Worm (Caenorhabditis elegans) whole organism, L4/young adult: ENCODE data around the gene T07A9.12.
A peak's percentile ranks its signal among the peaks of the same experiment; 100 is the strongest.

Source experiments
- W03F9.2 ChIP-seq: fragments of 150-350 bp; optimal IDR thresholded peaks from 2 replicates; lab custom pipeline; 2014; ENCODE audit warnings: missing biosample characterization, missing genetic modification characterization
- dao-5 ChIP-seq: sonication (generic microtip); optimal IDR thresholded peaks from 2 replicates; lab custom pipeline; 2016; ENCODE audit warnings: missing genotype, missing genetic modification characterization, moderate library complexity, missing compliant biosample characterization
- him-1 ChIP-seq: sonication (generic microtip); optimal IDR thresholded peaks from 2 replicates; lab custom pipeline; 2016; ENCODE audit warnings: missing genotype, missing genetic modification reagents, missing genetic modification characterization, missing compliant biosample characterization

DNA sequence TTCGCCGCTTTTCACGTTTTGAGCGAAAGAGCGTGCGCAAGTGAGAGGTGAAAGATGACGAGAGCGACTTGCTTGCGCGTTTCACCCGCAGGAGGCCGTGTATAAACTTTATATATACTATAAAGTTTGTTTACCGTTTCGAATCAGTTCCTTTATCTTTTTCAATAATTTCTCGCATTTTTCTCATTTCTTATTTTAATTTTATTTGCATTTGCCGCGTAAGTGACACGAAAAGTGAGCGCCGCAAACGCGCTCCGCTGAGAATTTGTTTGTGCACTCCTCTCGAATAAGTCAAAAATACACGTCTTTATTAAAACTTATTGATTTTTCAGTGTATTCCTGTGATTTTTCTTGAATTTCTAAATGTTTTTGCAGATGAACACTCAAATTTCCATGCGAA is 33.0 kb downstream of the T07A9.12 start, which contains the start of gene mrpl-55:
- TF ChIP-seq him-1 (tag; lab: Kevin White, UChicago), result peak; percentile 39
- TF ChIP-seq dao-5, result no peak
- TF ChIP-seq W03F9.2 (tag; lab: Kevin White, UChicago), result peak; percentile 89
